Fruit fly (Drosophila melanogaster) whole organism, embryonic: ENCODE data around the gene CG4338.

Experiments
- Adf1 ChIP-seq: fragments of 200-800 bp; sonication (Bioruptor generic); IDR thresholded peaks from 2 replicates; pipeline ENCODE4 v1.3.6; 2022; ENCODE audit warnings: missing biosample characterization, missing genetic modification characterization
- Atf3 ChIP-seq: fragments of 200-800 bp; sonication (Bioruptor generic); optimal IDR thresholded peaks from 3 replicates; lab custom pipeline; 2016; ENCODE audit warnings: missing biosample characterization, missing genetic modification characterization
- Bdp1 ChIP-seq: fragments of 200-800 bp; sonication (Bioruptor generic); optimal IDR thresholded peaks from 3 replicates; lab custom pipeline; 2016; ENCODE audit warnings: missing biosample characterization, missing genetic modification characterization
- CG11504 ChIP-seq: fragments of 200-800 bp; sonication (Bioruptor generic); optimal IDR thresholded peaks from 3 replicates; lab custom pipeline; 2019; ENCODE audit warnings: missing biosample characterization, mild to moderate bottlenecking, missing genetic modification characterization, moderate library complexity
- CG12942 ChIP-seq: fragments of 200-800 bp; sonication (Bioruptor generic); optimal IDR thresholded peaks from 3 replicates; lab custom pipeline; 2016; ENCODE audit warnings: missing biosample characterization, missing genetic modification characterization
- CG13287 ChIP-seq: fragments of 200-800 bp; sonication (Bioruptor generic); IDR thresholded peaks from 2 replicates; pipeline ENCODE4 v1.3.6; 2022; ENCODE audit warnings: missing biosample characterization, missing genetic modification characterization; ENCODE audit not compliant: partially characterized antibody
- CG14860 ChIP-seq: fragments of 200-800 bp; sonication (Bioruptor generic); IDR thresholded peaks from 3 replicates; pipeline ENCODE4 v1.3.6; 2022; ENCODE audit warnings: missing biosample characterization, missing genetic modification characterization; ENCODE audit not compliant: partially characterized antibody
- CG16813 ChIP-seq: fragments of 200-800 bp; sonication (Bioruptor generic); IDR thresholded peaks from 3 replicates; pipeline ENCODE4 v1.3.6; 2022; ENCODE audit warnings: missing biosample characterization, missing genetic modification characterization; ENCODE audit not compliant: partially characterized antibody
- CG17186 ChIP-seq: fragments of 200-800 bp; sonication (Bioruptor generic); optimal IDR thresholded peaks from 3 replicates; lab custom pipeline; 2017; ENCODE audit warnings: missing biosample characterization, missing genetic modification reagents, missing genetic modification characterization
- CG30431 ChIP-seq: fragments of 200-800 bp; sonication (Bioruptor generic); optimal IDR thresholded peaks from 2 replicates; lab custom pipeline; 2017; ENCODE audit warnings: missing biosample characterization, missing genetic modification characterization
- CG31441 ChIP-seq: fragments of 200-800 bp; sonication (Bioruptor generic); IDR thresholded peaks from 2 replicates; pipeline ENCODE4 v1.3.6; 2022; ENCODE audit warnings: missing biosample characterization, missing genetic modification characterization
- CG34224 ChIP-seq: fragments of 200-800 bp; sonication (Bioruptor generic); IDR thresholded peaks from 3 replicates; pipeline ENCODE4 v1.3.6; 2022; ENCODE audit warnings: missing biosample characterization, missing genetic modification characterization; ENCODE audit not compliant: partially characterized antibody
- CG6689 ChIP-seq: fragments of 200-800 bp; sonication (Bioruptor generic); IDR thresholded peaks from 2 replicates; pipeline ENCODE4 v1.3.6; 2022; ENCODE audit warnings: missing biosample characterization, missing genetic modification characterization
- CG7357 ChIP-seq: fragments of 200-800 bp; sonication (Bioruptor generic); IDR thresholded peaks from 3 replicates; pipeline ENCODE4 v1.3.6; 2022; ENCODE audit warnings: missing biosample characterization, missing genetic modification characterization
- CG7556 ChIP-seq: fragments of 200-800 bp; sonication (Bioruptor generic); optimal IDR thresholded peaks from 2 replicates; lab custom pipeline; 2017; ENCODE audit warnings: missing biosample characterization, mild to moderate bottlenecking, missing genetic modification characterization
- CG7786 ChIP-seq: fragments of 200-800 bp; sonication (Bioruptor generic); optimal IDR thresholded peaks from 2 replicates; lab custom pipeline; 2016; ENCODE audit warnings: missing biosample characterization, missing genetic modification characterization
- CG8765 ChIP-seq: fragments of 200-800 bp; sonication (Bioruptor generic); IDR thresholded peaks from 2 replicates; pipeline ENCODE4 v1.3.6; 2022; ENCODE audit warnings: missing biosample characterization, missing genetic modification characterization
- Chrac-16 ChIP-seq: fragments of 200-800 bp; sonication (Bioruptor generic); optimal IDR thresholded peaks from 3 replicates; lab custom pipeline; 2016; ENCODE audit warnings: missing biosample characterization, missing genetic modification characterization
- CkIIα-i1 ChIP-seq: fragments of 200-800 bp; sonication (Bioruptor generic); IDR thresholded peaks from 2 replicates; pipeline ENCODE4 v1.3.6; 2022; ENCODE audit warnings: missing biosample characterization, missing genetic modification characterization
- Dp ChIP-seq: fragments of 200-800 bp; sonication (Bioruptor generic); optimal IDR thresholded peaks from 2 replicates; lab custom pipeline; 2018; ENCODE audit warnings: missing biosample characterization, mild to moderate bottlenecking, missing genetic modification characterization, moderate library complexity
- Dref ChIP-seq: fragments of 200-800 bp; sonication (Bioruptor generic); IDR thresholded peaks from 2 replicates; pipeline ENCODE4 v1.3.6; 2022; ENCODE audit warnings: missing biosample characterization, missing genetic modification characterization
- E2f2 ChIP-seq: fragments of 200-800 bp; sonication (Bioruptor generic); IDR thresholded peaks from 2 replicates; pipeline ENCODE4 v1.3.6; 2022; ENCODE audit warnings: missing biosample characterization, missing genetic modification characterization
- Elba2 ChIP-seq: fragments of 200-800 bp; sonication (Bioruptor generic); optimal IDR thresholded peaks from 3 replicates; lab custom pipeline; 2016; ENCODE audit warnings: missing biosample characterization, missing genetic modification characterization
- H15 ChIP-seq: fragments of 200-800 bp; sonication (Bioruptor generic); IDR thresholded peaks from 3 replicates; pipeline ENCODE4 v1.3.6; 2022; ENCODE audit warnings: missing biosample characterization, missing genetic modification characterization
- HLH4C ChIP-seq: fragments of 200-800 bp; sonication (Bioruptor generic); IDR thresholded peaks from 3 replicates; pipeline ENCODE4 v1.3.6; 2022; ENCODE audit warnings: missing biosample characterization, missing genetic modification characterization; ENCODE audit not compliant: partially characterized antibody
- HLHmδ ChIP-seq: fragments of 200-800 bp; sonication (Bioruptor generic); optimal IDR thresholded peaks from 2 replicates; lab custom pipeline; 2018; ENCODE audit warnings: missing biosample characterization, mild to moderate bottlenecking, missing genetic modification characterization, moderate library complexity
- Oli ChIP-seq: fragments of 200-800 bp; sonication (Bioruptor generic); optimal IDR thresholded peaks from 2 replicates; lab custom pipeline; 2018; ENCODE audit warnings: missing biosample characterization, mild to moderate bottlenecking, missing genetic modification characterization, moderate library complexity
- Rx ChIP-seq: fragments of 200-800 bp; sonication (Bioruptor generic); IDR thresholded peaks from 2 replicates; pipeline ENCODE4 v1.3.6; 2022; ENCODE audit warnings: missing biosample characterization, missing genetic modification characterization
- Taf1 ChIP-seq: fragments of 200-800 bp; sonication (Bioruptor generic); IDR thresholded peaks from 2 replicates; pipeline ENCODE4 v1.3.6; 2022; ENCODE audit warnings: missing biosample characterization, missing genetic modification characterization
- Tbp ChIP-seq: fragments of >200 bp; optimal IDR thresholded peaks from 2 replicates; lab custom pipeline; 2018; ENCODE audit warnings: missing biosample characterization, missing genetic modification characterization
- amos ChIP-seq: fragments of 200-800 bp; sonication (Bioruptor generic); IDR thresholded peaks from 2 replicates; pipeline ENCODE4 v1.3.6; 2022; ENCODE audit warnings: missing biosample characterization, missing genetic modification characterization; ENCODE audit not compliant: partially characterized antibody
- ato ChIP-seq: fragments of 200-800 bp; sonication (Bioruptor generic); IDR thresholded peaks from 2 replicates; pipeline ENCODE4 v1.3.6; 2022; ENCODE audit warnings: missing biosample characterization, missing genetic modification characterization; ENCODE audit not compliant: partially characterized antibody
- az2 ChIP-seq: fragments of 200-800 bp; sonication (Bioruptor generic); optimal IDR thresholded peaks from 3 replicates; lab custom pipeline; 2016; ENCODE audit warnings: missing biosample characterization, missing genetic modification characterization
- crol ChIP-seq: fragments of 200-800 bp; sonication (Bioruptor generic); IDR thresholded peaks from 2 replicates; pipeline ENCODE4 v1.3.6; 2022; ENCODE audit warnings: missing biosample characterization, missing genetic modification characterization
- da ChIP-seq: fragments of 200-800 bp; sonication (Bioruptor generic); optimal IDR thresholded peaks from 2 replicates; lab custom pipeline; 2016; ENCODE audit warnings: missing biosample characterization, missing genetic modification characterization
- gce ChIP-seq: fragments of 200-800 bp; sonication (Bioruptor generic); IDR thresholded peaks from 3 replicates; pipeline ENCODE4 v1.3.6; 2022; ENCODE audit warnings: missing biosample characterization, missing genetic modification characterization
- gem ChIP-seq: fragments of 200-800 bp; sonication (Bioruptor generic); optimal IDR thresholded peaks from 2 replicates; lab custom pipeline; 2019; ENCODE audit warnings: missing biosample characterization, mild to moderate bottlenecking, missing genetic modification characterization, moderate library complexity
- ham ChIP-seq: fragments of 200-800 bp; sonication (Bioruptor generic); IDR thresholded peaks from 2 replicates; pipeline ENCODE4 v1.3.6; 2022; ENCODE audit warnings: missing biosample characterization, missing genetic modification characterization
- lilli ChIP-seq: fragments of 200-800 bp; sonication (Bioruptor generic); optimal IDR thresholded peaks from 3 replicates; lab custom pipeline; 2016; ENCODE audit warnings: missing biosample characterization, missing genetic modification characterization
- lov ChIP-seq, 2 experiments: fragments of 200-800 bp in 1 of 2; fragments of >200 bp in 1 of 2; sonication (Bioruptor generic) in 1 of 2; IDR thresholded peaks in 1 of 2; optimal IDR thresholded peaks in 1 of 2; 2 replicates in 1 of 2; 3 replicates in 1 of 2; pipeline versions ENCODE4 v1.3.6 to Lab custom; 2017 to 2022; ENCODE audit warnings: missing biosample characterization in 1 of 2, missing genetic modification characterization in 1 of 2
- mld ChIP-seq: fragments of 200-800 bp; sonication (Bioruptor generic); IDR thresholded peaks from 3 replicates; pipeline ENCODE4 v1.3.6; 2022; ENCODE audit warnings: missing biosample characterization, missing genetic modification characterization; ENCODE audit not compliant: partially characterized antibody
- peb ChIP-seq: fragments of 200-800 bp; sonication (Bioruptor generic); IDR thresholded peaks from 2 replicates; pipeline ENCODE4 v1.3.6; 2022; ENCODE audit warnings: missing biosample characterization, missing genetic modification characterization
- pfk ChIP-seq: fragments of 200-800 bp; sonication (Bioruptor generic); optimal IDR thresholded peaks from 2 replicates; lab custom pipeline; 2018; ENCODE audit warnings: missing biosample characterization, mild to moderate bottlenecking, missing genetic modification characterization, moderate library complexity
- ro ChIP-seq: fragments of 200-800 bp; sonication (Bioruptor generic); IDR thresholded peaks from 2 replicates; pipeline ENCODE4 v1.3.6; 2022; ENCODE audit warnings: missing biosample characterization, missing genetic modification characterization
- schlank ChIP-seq: fragments of 200-800 bp; sonication (Bioruptor generic); optimal IDR thresholded peaks from 2 replicates; lab custom pipeline; 2018; ENCODE audit warnings: missing biosample characterization, mild to moderate bottlenecking, missing genetic modification characterization
- slp2 ChIP-seq: fragments of 200-800 bp; sonication (Bioruptor generic); optimal IDR thresholded peaks from 2 replicates; lab custom pipeline; 2016; ENCODE audit warnings: missing biosample characterization, missing genetic modification characterization
- stc ChIP-seq: fragments of 200-800 bp; sonication (Bioruptor generic); IDR thresholded peaks from 2 replicates; pipeline ENCODE4 v1.3.6; 2022; ENCODE audit warnings: missing biosample characterization, missing genetic modification characterization
- tgo ChIP-seq: fragments of 200-800 bp; sonication (Bioruptor generic); IDR thresholded peaks from 3 replicates; pipeline ENCODE4 v1.3.6; 2022; ENCODE audit warnings: missing biosample characterization, missing genetic modification characterization
- tll ChIP-seq, 2 experiments: fragments of 200-800 bp in 1 of 2; fragments of >200 bp in 1 of 2; sonication (Bioruptor generic) in 1 of 2; optimal IDR thresholded peaks; 2 replicates each; lab custom pipeline; 2017 to 2019; ENCODE audit warnings: missing biosample characterization in 2 of 2, missing genetic modification characterization in 2 of 2, mild to moderate bottlenecking in 1 of 2, moderate library complexity in 1 of 2
- tx ChIP-seq: fragments of 200-800 bp; sonication (Bioruptor generic); optimal IDR thresholded peaks from 2 replicates; lab custom pipeline; 2016; ENCODE audit warnings: missing biosample characterization, missing genetic modification characterization
- wdn ChIP-seq: fragments of 200-800 bp; sonication (Bioruptor generic); IDR thresholded peaks from 2 replicates; pipeline ENCODE4 v1.3.6; 2022; ENCODE audit warnings: missing biosample characterization, missing genetic modification characterization

Gene CG4338

dm6 chr3R:15263946-15264345 is 11.4 kb upstream of the CG4338 start (continued):
- TF ChIP-seq az2 (GFP tag; lab: Kevin White, UChicago) (no peak), CkIIα-i1 (no peak), stc (GFP tag; lab: Robert Waterston, UW) (no peak), CG31441 (GFP tag; lab: Robert Waterston, UW) (no peak), amos (GFP tag; lab: Robert Waterston, UW) (peak; percentile 33; the same call in 1 of the 2 replicates), crol (GFP tag; lab: Robert Waterston, UW) (peak; percentile 87), schlank (no peak), Atf3 (GFP tag; lab: Kevin White, UChicago) (no peak), tx (GFP tag; lab: Kevin White, UChicago) (no peak), Dref (GFP tag; lab: Robert Waterston, UW) (peak; percentile 65), tll (GFP tag; optimal IDR thresholded peaks at IDR 0.05; lab: Kevin White, UChicago) (no peak), Tbp (GFP tag; lab: Kevin White, UChicago) (no peak), CG16813 (GFP tag; lab: Robert Waterston, UW) (0 out of 3 replicates have a peak, but pooled peaks have one; percentile 16), mld (0 out of 3 replicates have a peak, but pooled peaks have one; percentile 17), CG6689 (GFP tag; lab: Robert Waterston, UW) (no peak), HLHmδ (no peak), ham (GFP tag; lab: Robert Waterston, UW) (no peak), Rx (no peak), gce (GFP tag; lab: Robert Waterston, UW) (no peak), CG8765 (GFP tag; lab: Robert Waterston, UW) (no peak), HLH4C (GFP tag; lab: Robert Waterston, UW) (peak; percentile 6; the same call in 2 of the 3 replicates), CG17186 (GFP tag; lab: Kevin White, UChicago) (no peak), CG7786 (GFP tag; lab: Kevin White, UChicago) (no peak), tgo (GFP tag; lab: Robert Waterston, UW) (no peak), CG13287 (GFP tag; lab: Robert Waterston, UW) (no peak), CG12942 (GFP tag; lab: Kevin White, UChicago) (no peak), wdn (no peak), Adf1 (GFP tag; lab: Robert Waterston, UW) (no peak), Bdp1 (GFP tag; lab: Kevin White, UChicago) (no peak), CG7357 (GFP tag; lab: Robert Waterston, UW) (no peak), CG30431 (GFP tag; lab: Kevin White, UChicago) (no peak), CG11504 (no peak), slp2 (GFP tag; lab: Kevin White, UChicago) (no peak), peb (GFP tag; lab: Robert Waterston, UW) (no peak), gem (no peak), CG7556 (no peak), lilli (GFP tag; lab: Kevin White, UChicago) (no peak), CG14860 (GFP tag; lab: Robert Waterston, UW) (no peak), Chrac-16 (no peak), ato (GFP tag; lab: Robert Waterston, UW) (0 out of 2 replicates have a peak, but pooled peaks have one; percentile 30), da (GFP tag; lab: Kevin White, UChicago) (no peak), lov (optimal IDR thresholded peaks at IDR 0.05; lab: Kevin White, UChicago) (no peak), lov (GFP tag; IDR thresholded peaks at IDR 0.05; lab: Robert Waterston, UW) (no peak), Elba2 (no peak), H15 (no peak), CG34224 (GFP tag; lab: Robert Waterston, UW) (no peak), E2f2 (GFP tag; lab: Robert Waterston, UW) (peak; percentile 43; the same call in 1 of the 2 replicates), ro (GFP tag; lab: Robert Waterston, UW) (no peak), Oli (tag; lab: Kevin White, UChicago) (no peak), Taf1 (GFP tag; lab: Robert Waterston, UW) (no peak), pfk (no peak), Dp (peak; percentile 29)
